Worm (Caenorhabditis elegans): ENCODE data around the gene cal-1.
A peak's percentile ranks its signal among the peaks of the same experiment; 100 is the strongest.

The cal-1 gene

DNA sequence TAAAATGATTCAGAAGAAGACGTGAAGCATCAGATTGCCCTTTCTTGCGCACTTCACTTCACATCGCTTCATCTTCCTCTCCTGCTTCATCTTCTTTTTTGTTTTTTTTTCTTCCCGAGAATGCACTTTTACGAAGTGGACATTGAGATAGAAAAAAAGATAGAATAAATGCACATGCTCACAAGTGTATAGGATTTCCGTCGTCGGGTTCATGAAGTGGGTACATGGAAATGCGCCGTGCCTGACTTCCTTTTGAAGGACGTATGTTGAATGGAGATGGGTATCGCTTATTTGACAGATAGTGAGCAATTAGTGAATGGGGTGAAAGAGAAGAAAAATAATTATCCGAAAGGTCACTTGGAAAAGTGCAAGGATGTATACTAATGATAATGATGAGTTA, 13.1 kb upstream of the cal-1 start (continued):
- TF ChIP-seq sea-2 (GFP tag; optimal IDR thresholded peaks at IDR 0.05) (no peak), hmg-11 (tag; optimal IDR thresholded peaks at IDR 0.05) (peak; percentile 16), fos-1 (tag; optimal IDR thresholded peaks at IDR 0.05) (no peak)

ce11 chrV:12528919-12529318, 11.9 kb upstream of the cal-1 start:
- TF ChIP-seq fos-1 (tag; optimal IDR thresholded peaks at IDR 0.05): no peak
- TF ChIP-seq unc-62 (GFP tag; optimal IDR thresholded peaks at IDR 0.05): peak; percentile 84
- peak; percentile 92 for TF ChIP-seq daf-12 (tag; optimal IDR thresholded peaks at IDR 0.05)
- TF ChIP-seq tbx-2 (tag; optimal IDR thresholded peaks at IDR 0.05): peak; percentile 8
- TF ChIP-seq nhr-25 (tag; optimal IDR thresholded peaks at IDR 0.05): peak; percentile 91
- TF ChIP-seq pha-4 (tag; optimal IDR thresholded peaks at IDR 0.05): peak; percentile 35
- peak; percentile 57 for TF ChIP-seq elt-1 (tag; optimal IDR thresholded peaks at IDR 0.05)
- no peak for TF ChIP-seq sea-2 (GFP tag; optimal IDR thresholded peaks at IDR 0.05)
- TF ChIP-seq eor-1 (tag; optimal IDR thresholded peaks at IDR 0.05): no peak
- peak; percentile 19 for TF ChIP-seq R02D3.7 (tag; optimal IDR thresholded peaks at IDR 0.05)
- no peak for TF ChIP-seq nhr-43 (tag; optimal IDR thresholded peaks at IDR 0.05; ENCODE audit: poor library complexity, severe bottlenecking)
- peak; percentile 15 for TF ChIP-seq ceh-28 (tag; optimal IDR thresholded peaks at IDR 0.05)
- TF ChIP-seq nhr-237 (tag; optimal IDR thresholded peaks at IDR 0.05): no peak
- no peak for TF ChIP-seq nhr-12 (tag; optimal IDR thresholded peaks at IDR 0.05)
- no peak for TF ChIP-seq mml-1 (tag; optimal IDR thresholded peaks at IDR 0.05)
- TF ChIP-seq elt-3 (tag; optimal IDR thresholded peaks at IDR 0.05): peak in 1 of 3 experiments; percentile 27
- TF ChIP-seq hmg-11 (tag; optimal IDR thresholded peaks at IDR 0.05): peak; percentile 48
- TF ChIP-seq ZK546.5 (tag; optimal IDR thresholded peaks at IDR 0.05): no peak
- no peak for TF ChIP-seq fkh-2 (tag; optimal IDR thresholded peaks at IDR 0.05)
- TF ChIP-seq snpc-4 (tag; optimal IDR thresholded peaks at IDR 0.05): peak; percentile 30
- no peak for TF ChIP-seq nhr-67 (tag; optimal IDR thresholded peaks at IDR 0.05)
- TF ChIP-seq nfya-1 (tag; optimal IDR thresholded peaks at IDR 0.05; ENCODE audit: insufficient read depth): peak; percentile 82
- no peak for TF ChIP-seq nhr-11 (tag; optimal IDR thresholded peaks at IDR 0.05)
- peak; percentile 16 for TF ChIP-seq nhr-23 (tag; optimal IDR thresholded peaks at IDR 0.05)
- TF ChIP-seq ama-1 (optimal IDR thresholded peaks at IDR 0.05): no peak
- peak; percentile 17 for TF ChIP-seq lin-39 (tag; optimal IDR thresholded peaks at IDR 0.05)
- TF ChIP-seq mdl-1 (tag; optimal IDR thresholded peaks at IDR 0.05): peak; percentile 42
- TF ChIP-seq ztf-11 (tag; optimal IDR thresholded peaks at IDR 0.05): no peak
- TF ChIP-seq lsy-12 (tag; optimal IDR thresholded peaks at IDR 0.05): no peak
- peak; percentile 66 for TF ChIP-seq pqm-1 (tag; optimal IDR thresholded peaks at IDR 0.05)
- no peak for TF ChIP-seq nhr-77 (tag; optimal IDR thresholded peaks at IDR 0.05)
- peak; percentile 44 for TF ChIP-seq jun-1 (tag; optimal IDR thresholded peaks at IDR 0.05)
- no peak for TF ChIP-seq aly-2 (tag; optimal IDR thresholded peaks at IDR 0.05)
- TF ChIP-seq elt-2 (tag; optimal IDR thresholded peaks at IDR 0.05): peak; percentile 40
- TF ChIP-seq ceh-9 (tag; optimal IDR thresholded peaks at IDR 0.05): no peak
- TF ChIP-seq lin-15B (tag; optimal IDR thresholded peaks at IDR 0.05): peak; percentile 12
- no peak for TF ChIP-seq egl-27 (tag; optimal IDR thresholded peaks at IDR 0.05)
- no peak for TF ChIP-seq zag-1 (tag; optimal IDR thresholded peaks at IDR 0.05)

- TF ChIP-seq tbx-2 (tag; optimal IDR thresholded peaks at IDR 0.05) (no peak), ZK546.5 (tag; optimal IDR thresholded peaks at IDR 0.05) (no peak)
Measured at ce11 chrV:12526758-12527157, 9.7 kb upstream of the cal-1 start, which contains the start of gene F45D3.1. TSS of gene F45D3.1 (plus strand) at chrV:12527058.

ce11 chrV:12526124-12526523, 9.1 kb upstream of the cal-1 start:
- TF ChIP-seq nhr-77 (tag; optimal IDR thresholded peaks at IDR 0.05) (no peak), nhr-23 (tag; optimal IDR thresholded peaks at IDR 0.05) (peak; percentile 50)

- TF ChIP-seq sea-2 (GFP tag; optimal IDR thresholded peaks at IDR 0.05) (no peak), nhr-25 (tag; optimal IDR thresholded peaks at IDR 0.05) (peak; percentile 27)
Measured at ce11 chrV:12525526-12525925, 8.5 kb upstream of the cal-1 start, which contains the start of gene dyf-4. TSS of gene dyf-4 (minus strand) at chrV:12525738.

Data from whole organism, L3 larva.